Fruit fly (Drosophila melanogaster): ENCODE data around the gene CG9396.
A peak's percentile ranks its signal among the peaks of the same experiment; 100 is the strongest.

Gene CG9396

dm6 chr3R:9533181-9534124 is 38.0 kb downstream of the CG9396 start (continued):
- peak; percentile 53 for TF ChIP-seq yki (optimal IDR thresholded peaks at IDR 0.05)
- TF ChIP-seq CG17385 (GFP tag; optimal IDR thresholded peaks at IDR 0.05) = peak; percentile 93
- peak; percentile 96 for TF ChIP-seq lilli (GFP tag; optimal IDR thresholded peaks at IDR 0.05)
- peak; percentile 62; the same call in 1 of the 2 replicates for TF ChIP-seq Dip2 (GFP tag; IDR thresholded peaks at IDR 0.05)
- TF ChIP-seq sc (optimal IDR thresholded peaks at IDR 0.05) = no peak
- peak; percentile 94 for TF ChIP-seq sc (GFP tag; optimal IDR thresholded peaks at IDR 0.05)
- peak; percentile 71; the same call in 2 of the 3 replicates for TF ChIP-seq C15 (GFP tag; IDR thresholded peaks at IDR 0.05)
- TF ChIP-seq CG15696 (tag; optimal IDR thresholded peaks at IDR 0.05) = peak; percentile 71
- peak; percentile 88 for TF ChIP-seq vvl (GFP tag; IDR thresholded peaks at IDR 0.05)
- peak; percentile 85 for TF ChIP-seq CG32772 (GFP tag; IDR thresholded peaks at IDR 0.05)
- no peak for TF ChIP-seq stwl (tag; optimal IDR thresholded peaks at IDR 0.05)
- TF ChIP-seq tll (GFP tag; optimal IDR thresholded peaks at IDR 0.05) = peak in 1 of 2 experiments; percentile 38
- 0 out of 3 replicates have a peak, but pooled peaks have one; percentile 19 for TF ChIP-seq Doc3 (GFP tag; IDR thresholded peaks at IDR 0.05; ENCODE audit: partially characterized antibody)
- peak; percentile 88 for TF ChIP-seq Bteb2 (GFP tag; optimal IDR thresholded peaks at IDR 0.05)
- 0 out of 2 replicates have a peak, but pooled peaks have one; percentile 22 for TF ChIP-seq Scr (GFP tag; IDR thresholded peaks at IDR 0.05; ENCODE audit: partially characterized antibody)
- TF ChIP-seq CG11247 (GFP tag; IDR thresholded peaks at IDR 0.05) = peak; percentile 73; the same call in 1 of the 2 replicates
- TF ChIP-seq maf-S (GFP tag; optimal IDR thresholded peaks at IDR 0.05) = peak; percentile 93
- peak; percentile 61 for TF ChIP-seq abd-A (tag; optimal IDR thresholded peaks at IDR 0.05)
- TF ChIP-seq peb (GFP tag; IDR thresholded peaks at IDR 0.05) = peak; percentile 47; the same call in 1 of the 2 replicates
- TF ChIP-seq lbe (GFP tag; optimal IDR thresholded peaks at IDR 0.05) = peak; percentile 84
- no peak for TF ChIP-seq pita (GFP tag; optimal IDR thresholded peaks at IDR 0.05)
- TF ChIP-seq CG30431 (GFP tag; optimal IDR thresholded peaks at IDR 0.05) = peak; percentile 89
- peak; percentile 68 for TF ChIP-seq gcm2 (GFP tag; optimal IDR thresholded peaks at IDR 0.05)
- peak in 1 of 2 experiments; percentile 83 for TF ChIP-seq Dfd (GFP tag; optimal IDR thresholded peaks at IDR 0.05)
- TF ChIP-seq CG6689 (GFP tag; IDR thresholded peaks at IDR 0.05) = peak; percentile 94
- peak; percentile 56 for TF ChIP-seq Ravus (GFP tag; IDR thresholded peaks at IDR 0.05)
- peak; percentile 97 for TF ChIP-seq CG6765 (GFP tag; optimal IDR thresholded peaks at IDR 0.05)
- TF ChIP-seq ssp (GFP tag; IDR thresholded peaks at IDR 0.05) = peak; percentile 83
- TF ChIP-seq Sin3A (optimal IDR thresholded peaks at IDR 0.05) = no peak
- peak; percentile 85 for TF ChIP-seq CG3838 (GFP tag; optimal IDR thresholded peaks at IDR 0.05)
- peak; percentile 95 for TF ChIP-seq Hr3 (GFP tag; optimal IDR thresholded peaks at IDR 0.05)
- TF ChIP-seq CG7556 (GFP tag; optimal IDR thresholded peaks at IDR 0.05) = peak; percentile 99
- peak; percentile 13 for TF ChIP-seq Dp (GFP tag; optimal IDR thresholded peaks at IDR 0.05)
- TF ChIP-seq ci (GFP tag; IDR thresholded peaks at IDR 0.05) = peak; percentile 80
- peak; percentile 27 for TF ChIP-seq pfk (GFP tag; optimal IDR thresholded peaks at IDR 0.05)
- TF ChIP-seq Lim3 (GFP tag; IDR thresholded peaks at IDR 0.05) = peak; percentile 40; the same call in 1 of the 2 replicates
- TF ChIP-seq TFAM (GFP tag; optimal IDR thresholded peaks at IDR 0.05) = peak; percentile 69
- 0 out of 3 replicates have a peak, but pooled peaks have one; percentile 28 for TF ChIP-seq vnd (GFP tag; IDR thresholded peaks at IDR 0.05; ENCODE audit: partially characterized antibody)
- peak; percentile 40; the same call in 1 of the 2 replicates for TF ChIP-seq CG5953 (GFP tag; IDR thresholded peaks at IDR 0.05)
- peak; percentile 44 for TF ChIP-seq luna (GFP tag; optimal IDR thresholded peaks at IDR 0.05)
- TF ChIP-seq Nf-YA (GFP tag; IDR thresholded peaks at IDR 0.05) = peak; percentile 81
- no peak for TF ChIP-seq CG16813 (GFP tag; IDR thresholded peaks at IDR 0.05; ENCODE audit: partially characterized antibody)
- no peak for TF ChIP-seq ham (GFP tag; IDR thresholded peaks at IDR 0.05)
- TF ChIP-seq ken (GFP tag; IDR thresholded peaks at IDR 0.05) = peak; percentile 78
- TF ChIP-seq CG10979 (tag; optimal IDR thresholded peaks at IDR 0.05) = peak; percentile 96
- peak; percentile 98 for TF ChIP-seq Meics (GFP tag; optimal IDR thresholded peaks at IDR 0.05)
- TF ChIP-seq Hey (tag; optimal IDR thresholded peaks at IDR 0.05) = peak; percentile 65
- peak; percentile 83 to 96 for TF ChIP-seq bsh (GFP tag; optimal IDR thresholded peaks at IDR 0.05)

Measured in whole organism, embryonic.